Worm (Caenorhabditis elegans): ENCODE results near the gene moc-3.

DNA sequence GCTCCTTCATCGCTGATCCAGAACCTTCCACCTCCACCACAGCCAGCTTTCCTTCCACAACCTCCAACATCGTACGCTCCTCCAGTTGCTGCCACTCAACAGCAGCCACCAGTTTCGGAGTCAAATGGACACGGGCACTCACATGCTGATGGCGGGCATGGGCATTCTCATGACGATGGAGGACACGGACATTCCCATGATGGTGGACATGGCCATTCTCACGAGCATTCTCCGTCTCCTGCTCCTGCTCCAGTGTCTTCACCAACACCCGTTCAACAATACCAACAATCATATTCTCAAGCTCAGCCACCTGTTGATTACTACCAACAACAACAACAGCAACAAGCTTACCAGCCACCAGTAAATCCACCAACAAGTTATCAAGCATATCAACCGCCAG is 15.8 kb upstream of the moc-3 start:
- TF ChIP-seq aly-2 (tag; optimal IDR thresholded peaks at IDR 0.05) (no peak), fos-1 (tag; optimal IDR thresholded peaks at IDR 0.05) (no peak), F37D6.2 (tag; optimal IDR thresholded peaks at IDR 0.05) (no peak), unc-130 (GFP tag; optimal IDR thresholded peaks at IDR 0.05) (no peak), lin-39 (tag; optimal IDR thresholded peaks at IDR 0.05) (no peak)
